Worm (Caenorhabditis elegans) whole organism, young adult: ENCODE measurements around the gene mrpl-53.

Experiments used
- F10E7.11 ChIP-seq: sonication (generic microtip); optimal IDR thresholded peaks from 2 replicates; lab custom pipeline; 2017; ENCODE audit warnings: mild to moderate bottlenecking, missing genetic modification characterization, moderate library complexity, missing compliant biosample characterization
- ceh-58 ChIP-seq: fragments of 200-800 bp; sonication (Bioruptor generic); IDR thresholded peaks from 2 replicates; pipeline ENCODE4 v1.3.6; 2022; ENCODE audit warnings: missing genetic modification characterization, missing compliant biosample characterization
- snpc-4 ChIP-seq, 5 experiments: fragments of 150-350 bp in 1 of 5; sonication (generic microtip) in 4 of 5; optimal IDR thresholded peaks; 2 replicates each; lab custom pipeline; 2014 to 2018; ENCODE audit warnings: missing genetic modification characterization in 5 of 5, missing biosample characterization in 3 of 5, antibody characterized with exemption in 2 of 5, mild to moderate bottlenecking in 2 of 5, missing compliant biosample characterization in 2 of 5, missing genotype in 2 of 5, moderate library complexity in 2 of 5, missing genetic modification reagents in 1 of 5

ce11 chrII:9619402-9619862, 22.0 kb downstream of the mrpl-53 start:
- TF ChIP-seq ceh-58 (no peak), F10E7.11 (tag; lab: Kevin White, UChicago) (no peak), snpc-4 (GFP tag; optimal IDR thresholded peaks at IDR 0.05; lab: Kevin White, UChicago) (no peak), snpc-4 (tag; optimal IDR thresholded peaks at IDR 0.05; lab: Kevin White, UChicago) (peak in 3 of 4 experiments; percentile 3 to 32 (median 6))
